Fruit fly (Drosophila melanogaster) whole organism, embryonic: Measurements from ENCODE around the gene CG15891.

ENCODE experiments used
- BEAF-32 ChIP-seq: fragments of 200-800 bp; sonication (Bioruptor generic); optimal IDR thresholded peaks from 3 replicates; lab custom pipeline; 2017; ENCODE audit warnings: missing biosample characterization, missing genetic modification characterization, mild to moderate bottlenecking, moderate library complexity, missing genetic modification reagents
- CG10267 ChIP-seq: fragments of 200-800 bp; sonication (Bioruptor generic); optimal IDR thresholded peaks from 2 replicates; lab custom pipeline; 2018; ENCODE audit warnings: missing biosample characterization, mild to moderate bottlenecking, missing genetic modification characterization, moderate library complexity
- CG10462 ChIP-seq: fragments of 200-800 bp; sonication (Bioruptor generic); optimal IDR thresholded peaks from 2 replicates; lab custom pipeline; 2016; ENCODE audit warnings: missing biosample characterization, missing genetic modification characterization
- CG12744 ChIP-seq: fragments of 200-800 bp; sonication (Bioruptor generic); optimal IDR thresholded peaks from 2 replicates; lab custom pipeline; 2016; ENCODE audit warnings: missing biosample characterization, missing genetic modification characterization
- CG13123 ChIP-seq: fragments of 200-800 bp; sonication (Bioruptor generic); optimal IDR thresholded peaks from 2 replicates; lab custom pipeline; 2016; ENCODE audit warnings: missing biosample characterization, missing genetic modification characterization
- CG14710 ChIP-seq: fragments of 200-800 bp; sonication (Bioruptor generic); optimal IDR thresholded peaks from 3 replicates; lab custom pipeline; 2019; ENCODE audit warnings: missing biosample characterization, mild to moderate bottlenecking, missing genetic modification characterization, moderate library complexity
- CG17186 ChIP-seq: fragments of 200-800 bp; sonication (Bioruptor generic); optimal IDR thresholded peaks from 3 replicates; lab custom pipeline; 2017; ENCODE audit warnings: missing biosample characterization, missing genetic modification reagents, missing genetic modification characterization
- CG17829 ChIP-seq: fragments of 200-800 bp; optimal IDR thresholded peaks from 2 replicates; lab custom pipeline; 2019; ENCODE audit warnings: missing biosample characterization, mild to moderate bottlenecking, missing genetic modification characterization, moderate library complexity
- CG2129 ChIP-seq: fragments of 200-800 bp; sonication (Bioruptor generic); IDR thresholded peaks from 2 replicates; pipeline ENCODE4 v1.3.6; 2022; ENCODE audit warnings: missing biosample characterization, missing genetic modification characterization; ENCODE audit not compliant: partially characterized antibody
- CG2712 ChIP-seq: fragments of 200-800 bp; optimal IDR thresholded peaks from 3 replicates; lab custom pipeline; 2019; ENCODE audit warnings: missing biosample characterization, mild to moderate bottlenecking, missing genetic modification characterization, moderate library complexity
- CG34376 ChIP-seq: fragments of 200-800 bp; sonication (Bioruptor generic); optimal IDR thresholded peaks from 2 replicates; lab custom pipeline; 2018; ENCODE audit warnings: missing biosample characterization, mild to moderate bottlenecking, missing genetic modification characterization
- CG4404 ChIP-seq: fragments of 200-800 bp; sonication (Bioruptor generic); IDR thresholded peaks from 2 replicates; pipeline ENCODE4 v1.3.6; 2022; ENCODE audit warnings: missing biosample characterization, missing genetic modification characterization
- CG4707 ChIP-seq: fragments of 200-800 bp; sonication (Bioruptor generic); optimal IDR thresholded peaks from 2 replicates; lab custom pipeline; 2018; ENCODE audit warnings: missing biosample characterization, mild to moderate bottlenecking, missing genetic modification characterization, moderate library complexity
- CG4820 ChIP-seq: fragments of 200-800 bp; sonication (Bioruptor generic); optimal IDR thresholded peaks from 3 replicates; lab custom pipeline; 2016; ENCODE audit warnings: missing biosample characterization, missing genetic modification characterization
- CG5180 ChIP-seq: fragments of 200-800 bp; sonication (Bioruptor generic); optimal IDR thresholded peaks from 3 replicates; lab custom pipeline; 2017; ENCODE audit warnings: missing biosample characterization, missing genetic modification characterization, mild to moderate bottlenecking, moderate library complexity, missing genetic modification reagents
- CG5245 ChIP-seq: fragments of 200-800 bp; sonication (Bioruptor generic); optimal IDR thresholded peaks from 3 replicates; lab custom pipeline; 2016; ENCODE audit warnings: missing biosample characterization, missing genetic modification characterization
- CG5953 ChIP-seq: fragments of 200-800 bp; sonication (Bioruptor generic); IDR thresholded peaks from 2 replicates; pipeline ENCODE4 v1.3.6; 2022; ENCODE audit warnings: missing biosample characterization, missing genetic modification characterization
- CG7372 ChIP-seq: fragments of 200-800 bp; sonication (Bioruptor generic); IDR thresholded peaks from 2 replicates; pipeline ENCODE4 v1.3.6; 2022; ENCODE audit warnings: missing biosample characterization, missing genetic modification characterization
- CG7839 ChIP-seq: fragments of 200-800 bp; sonication (Bioruptor generic); optimal IDR thresholded peaks from 3 replicates; lab custom pipeline; 2018; ENCODE audit warnings: missing biosample characterization, mild to moderate bottlenecking, missing genetic modification characterization, moderate library complexity
- CG8388 ChIP-seq: fragments of 200-800 bp; sonication (Bioruptor generic); optimal IDR thresholded peaks from 2 replicates; lab custom pipeline; 2019; ENCODE audit warnings: missing biosample characterization, mild to moderate bottlenecking, missing genetic modification characterization, moderate library complexity
- Camta ChIP-seq: fragments of 200-800 bp; sonication (Bioruptor generic); optimal IDR thresholded peaks from 2 replicates; lab custom pipeline; 2016; ENCODE audit warnings: missing biosample characterization, missing genetic modification characterization
- D19A ChIP-seq: fragments of 200-800 bp; optimal IDR thresholded peaks from 3 replicates; lab custom pipeline; 2019; ENCODE audit warnings: missing biosample characterization, mild to moderate bottlenecking, missing genetic modification characterization, moderate library complexity
- Dad ChIP-seq: fragments of 200-800 bp; sonication (Bioruptor generic); optimal IDR thresholded peaks from 3 replicates; lab custom pipeline; 2016; ENCODE audit warnings: missing biosample characterization, missing genetic modification characterization
- Eip74EF ChIP-seq, 2 experiments: fragments of 200-800 bp in 1 of 2; fragments of >200 bp in 1 of 2; sonication (Bioruptor generic) in 1 of 2; optimal IDR thresholded peaks; 2 replicates each; lab custom pipeline; 2017 to 2019; ENCODE audit warnings: missing biosample characterization in 2 of 2, missing genetic modification characterization in 2 of 2, mild to moderate bottlenecking in 1 of 2, moderate library complexity in 1 of 2
- Hr51 ChIP-seq, 2 experiments: fragments of 200-800 bp; sonication (Bioruptor generic); optimal IDR thresholded peaks; 2 replicates in 1 of 2; 3 replicates in 1 of 2; lab custom pipeline; 2016 to 2018; ENCODE audit warnings: missing biosample characterization in 2 of 2, missing genetic modification characterization in 2 of 2, mild to moderate bottlenecking in 1 of 2, moderate library complexity in 1 of 2
- Lpt ChIP-seq: fragments of >200 bp; optimal IDR thresholded peaks from 2 replicates; lab custom pipeline; 2018; ENCODE audit warnings: missing biosample characterization, missing genetic modification characterization
- Nf-YB ChIP-seq: fragments of 200-800 bp; sonication (Bioruptor generic); optimal IDR thresholded peaks from 3 replicates; lab custom pipeline; 2019; ENCODE audit warnings: missing biosample characterization, mild to moderate bottlenecking, missing genetic modification characterization, moderate library complexity
- Nf-YC ChIP-seq: fragments of 200-800 bp; optimal IDR thresholded peaks from 3 replicates; lab custom pipeline; 2019; ENCODE audit warnings: missing biosample characterization, mild to moderate bottlenecking, missing genetic modification characterization, moderate library complexity
- Sry-δ ChIP-seq: fragments of 200-800 bp; sonication (Bioruptor generic); optimal IDR thresholded peaks from 2 replicates; lab custom pipeline; 2016; ENCODE audit warnings: missing biosample characterization, missing genetic modification characterization
- ac ChIP-seq: fragments of 200-800 bp; sonication (Bioruptor generic); optimal IDR thresholded peaks from 3 replicates; lab custom pipeline; 2017; ENCODE audit warnings: missing biosample characterization, mild to moderate bottlenecking, missing genetic modification characterization
- amos ChIP-seq: fragments of 200-800 bp; sonication (Bioruptor generic); IDR thresholded peaks from 2 replicates; pipeline ENCODE4 v1.3.6; 2022; ENCODE audit warnings: missing biosample characterization, missing genetic modification characterization; ENCODE audit not compliant: partially characterized antibody
- ara ChIP-seq: fragments of 200-800 bp; sonication (Bioruptor generic); IDR thresholded peaks from 2 replicates; pipeline ENCODE4 v1.3.6; 2022; ENCODE audit warnings: missing biosample characterization, missing genetic modification characterization
- bcd ChIP-seq: fragments of 200-800 bp; sonication (Bioruptor generic); optimal IDR thresholded peaks from 2 replicates; lab custom pipeline; 2017; ENCODE audit warnings: missing biosample characterization, mild to moderate bottlenecking, missing genetic modification characterization
- corto ChIP-seq: fragments of 200-800 bp; sonication (Bioruptor generic); optimal IDR thresholded peaks from 2 replicates; lab custom pipeline; 2016; ENCODE audit warnings: missing biosample characterization, mild to moderate bottlenecking, missing genetic modification characterization, moderate library complexity
- dysf ChIP-seq: fragments of 200-800 bp; sonication (Bioruptor generic); IDR thresholded peaks from 3 replicates; pipeline ENCODE4 v1.3.6; 2022; ENCODE audit warnings: missing biosample characterization, missing genetic modification characterization
- ems ChIP-seq: fragments of 200-800 bp; sonication (Bioruptor generic); optimal IDR thresholded peaks from 3 replicates; lab custom pipeline; 2016; ENCODE audit warnings: missing biosample characterization, missing genetic modification characterization
- grau ChIP-seq: fragments of 200-800 bp; optimal IDR thresholded peaks from 3 replicates; lab custom pipeline; 2019; ENCODE audit warnings: missing biosample characterization, mild to moderate bottlenecking, missing genetic modification characterization, moderate library complexity
- her ChIP-seq: fragments of 200-800 bp; sonication (Bioruptor generic); optimal IDR thresholded peaks from 2 replicates; lab custom pipeline; 2016; ENCODE audit warnings: missing biosample characterization, missing genetic modification characterization
- hkb ChIP-seq, 2 experiments: fragments of 200-800 bp in 1 of 2; fragments of >200 bp in 1 of 2; sonication (Bioruptor generic) in 1 of 2; IDR thresholded peaks in 1 of 2; optimal IDR thresholded peaks in 1 of 2; 2 replicates each; pipeline versions ENCODE4 v1.3.6 to Lab custom; 2017 to 2022; ENCODE audit warnings: missing biosample characterization in 1 of 2, missing genetic modification characterization in 1 of 2
- ken ChIP-seq: fragments of 200-800 bp; sonication (Bioruptor generic); IDR thresholded peaks from 3 replicates; pipeline ENCODE4 v1.3.6; 2022; ENCODE audit warnings: missing biosample characterization, missing genetic modification characterization
- kni ChIP-seq: fragments of 200-800 bp; sonication (Bioruptor generic); optimal IDR thresholded peaks from 3 replicates; lab custom pipeline; 2017; ENCODE audit warnings: mild to moderate bottlenecking, missing biosample characterization, missing genetic modification reagents, missing genetic modification characterization
- mld ChIP-seq: fragments of 200-800 bp; sonication (Bioruptor generic); IDR thresholded peaks from 3 replicates; pipeline ENCODE4 v1.3.6; 2022; ENCODE audit warnings: missing biosample characterization, missing genetic modification characterization; ENCODE audit not compliant: partially characterized antibody
- phol ChIP-seq: fragments of 200-800 bp; sonication (Bioruptor generic); optimal IDR thresholded peaks from 3 replicates; lab custom pipeline; 2018; ENCODE audit warnings: missing biosample characterization, mild to moderate bottlenecking, missing genetic modification characterization, moderate library complexity
- ranshi ChIP-seq: fragments of 200-800 bp; sonication (Bioruptor generic); IDR thresholded peaks from 2 replicates; pipeline ENCODE4 v1.3.6; 2022; ENCODE audit warnings: missing biosample characterization, missing genetic modification characterization
- ssp ChIP-seq: fragments of 200-800 bp; sonication (Bioruptor generic); IDR thresholded peaks from 2 replicates; pipeline ENCODE4 v1.3.6; 2022; ENCODE audit warnings: missing biosample characterization, missing genetic modification characterization
- tap ChIP-seq: fragments of 200-800 bp; optimal IDR thresholded peaks from 3 replicates; lab custom pipeline; 2019; ENCODE audit warnings: missing biosample characterization, mild to moderate bottlenecking, missing genetic modification characterization, moderate library complexity
- tna ChIP-seq: fragments of 200-800 bp; sonication (Bioruptor generic); IDR thresholded peaks from 2 replicates; pipeline ENCODE4 v1.3.6; 2022; ENCODE audit warnings: missing biosample characterization, missing genetic modification characterization; ENCODE audit not compliant: partially characterized antibody
- usp ChIP-seq: fragments of >200 bp; optimal IDR thresholded peaks from 2 replicates; lab custom pipeline; 2017; ENCODE audit warnings: missing biosample characterization, missing genetic modification characterization
- zen ChIP-seq: fragments of 200-800 bp; sonication (Bioruptor generic); optimal IDR thresholded peaks from 3 replicates; lab custom pipeline; 2018; ENCODE audit warnings: missing biosample characterization, mild to moderate bottlenecking, missing genetic modification characterization, moderate library complexity

CG15891 gene

DNA sequence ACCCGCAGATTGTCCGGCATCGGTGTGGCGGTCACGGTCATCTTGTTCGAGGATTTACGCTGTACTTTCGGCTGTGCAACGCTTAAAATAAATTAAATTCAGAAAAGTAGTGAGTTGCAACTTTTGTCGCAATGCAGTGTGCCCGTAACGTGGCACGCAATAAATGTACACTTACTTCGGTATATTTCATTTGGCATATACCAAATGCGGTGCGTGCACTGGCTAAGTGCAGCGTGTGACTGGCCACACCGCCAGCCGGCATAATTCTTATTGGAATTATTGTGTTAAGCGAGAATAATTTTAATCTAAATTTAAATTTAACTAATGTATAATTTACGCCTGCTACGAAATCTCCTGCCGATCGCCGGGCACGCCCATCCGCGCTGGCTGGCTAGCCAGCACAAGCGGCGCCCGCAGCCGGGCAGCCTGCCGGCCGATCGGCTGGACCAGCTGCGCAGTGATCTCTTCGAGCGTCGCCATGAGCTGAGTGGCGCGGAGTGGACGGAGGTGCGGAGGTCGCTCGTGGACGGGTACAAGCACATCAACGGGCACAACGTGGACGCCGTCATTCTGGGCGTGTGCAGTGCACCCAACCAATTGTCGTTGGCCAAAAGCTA, 4.0 kb downstream of the CG15891 start, which contains the start of the genes Rpt4 and mldr (continued):
- no peak for TF ChIP-seq Eip74EF (GFP tag; optimal IDR thresholded peaks at IDR 0.05; lab: Kevin White, UChicago)
- TF ChIP-seq CG5245 (GFP tag; lab: Kevin White, UChicago): no peak
- TF ChIP-seq zen: no peak
- TF ChIP-seq corto (GFP tag; lab: Kevin White, UChicago): no peak
- no peak for TF ChIP-seq CG8388 (GFP tag; lab: Kevin White, UChicago)
- TF ChIP-seq ara: no peak
- TF ChIP-seq CG5953 (GFP tag; lab: Robert Waterston, UW): no peak
- TF ChIP-seq CG2129: no peak
- TF ChIP-seq tna: no peak
- no peak for TF ChIP-seq Dad (GFP tag; lab: Kevin White, UChicago)
- no peak for TF ChIP-seq CG5180
- TF ChIP-seq Camta: no peak
- no peak for TF ChIP-seq Nf-YC (tag; lab: Kevin White, UChicago)
- TF ChIP-seq usp (GFP tag; lab: Kevin White, UChicago): no peak
- TF ChIP-seq ssp: no peak
- peak; percentile 21 for TF ChIP-seq CG10267 (tag; lab: Kevin White, UChicago)
- TF ChIP-seq CG4707 (GFP tag; lab: Kevin White, UChicago): no peak
- no peak for TF ChIP-seq kni (GFP tag; lab: Kevin White, UChicago)
- no peak for TF ChIP-seq CG7372 (GFP tag; lab: Robert Waterston, UW)
- no peak for TF ChIP-seq tap (tag; lab: Kevin White, UChicago)
- TF ChIP-seq CG12744: no peak
- TF ChIP-seq D19A (tag; lab: Kevin White, UChicago): no peak
- TF ChIP-seq ems (GFP tag; lab: Kevin White, UChicago): no peak
- peak; percentile 14; the same call in 1 of the 2 replicates for TF ChIP-seq amos (GFP tag; lab: Robert Waterston, UW)
- TF ChIP-seq CG13123: no peak
- no peak for TF ChIP-seq Lpt (GFP tag; lab: Kevin White, UChicago)
- no peak for TF ChIP-seq CG7839 (tag; lab: Kevin White, UChicago)
- TF ChIP-seq Nf-YB (GFP tag; lab: Kevin White, UChicago): no peak
- TF ChIP-seq bcd (GFP tag; lab: Kevin White, UChicago): no peak
- TF ChIP-seq hkb (optimal IDR thresholded peaks at IDR 0.05; lab: Kevin White, UChicago): no peak
- TF ChIP-seq hkb (GFP tag; IDR thresholded peaks at IDR 0.05; lab: Robert Waterston, UW): no peak
- no peak for TF ChIP-seq CG4404
- peak; percentile 3 for TF ChIP-seq grau (tag; lab: Kevin White, UChicago)
- TF ChIP-seq CG17829 (tag; lab: Kevin White, UChicago): peak; percentile 31
- TF ChIP-seq BEAF-32 (GFP tag; lab: Kevin White, UChicago): peak; percentile 42
- TF ChIP-seq ken (GFP tag; lab: Robert Waterston, UW): no peak
- peak; percentile 75 for TF ChIP-seq CG14710
- no peak for TF ChIP-seq Hr51 (GFP tag; optimal IDR thresholded peaks at IDR 0.05; lab: Kevin White, UChicago)
- TF ChIP-seq Sry-δ (GFP tag; lab: Kevin White, UChicago): peak; percentile 30
- no peak for TF ChIP-seq mld (GFP tag; lab: Robert Waterston, UW)
- no peak for TF ChIP-seq CG10462
- peak; percentile 56 for TF ChIP-seq CG17186 (GFP tag; lab: Kevin White, UChicago)
- TF ChIP-seq dysf: no peak
- TF ChIP-seq CG34376 (GFP tag; lab: Kevin White, UChicago): no peak
- TF ChIP-seq ac: no peak
- TF ChIP-seq her (GFP tag; lab: Kevin White, UChicago): no peak
- no peak for TF ChIP-seq ranshi (GFP tag; lab: Robert Waterston, UW)
- peak; percentile 55 for TF ChIP-seq phol
- TF ChIP-seq CG2712 (tag; lab: Kevin White, UChicago): peak; percentile 18
- no peak for TF ChIP-seq CG4820
